Fruit fly (Drosophila melanogaster) whole organism, embryonic: Measurements from ENCODE around the gene CG10195.
A peak's percentile ranks its signal among the peaks of the same experiment; 100 is the strongest.

Source experiments
- ATbp ChIP-seq: fragments of 200-800 bp; sonication (Bioruptor generic); optimal IDR thresholded peaks from 2 replicates; lab custom pipeline; 2017; ENCODE audit warnings: missing biosample characterization, mild to moderate bottlenecking, missing genetic modification characterization, missing genetic modification reagents
- CG10979 ChIP-seq: fragments of 200-800 bp; sonication (Bioruptor generic); optimal IDR thresholded peaks from 2 replicates; lab custom pipeline; 2018; ENCODE audit warnings: missing biosample characterization, mild to moderate bottlenecking, missing genetic modification characterization, moderate library complexity
- CG11093 ChIP-seq: fragments of 200-800 bp; sonication (Bioruptor generic); IDR thresholded peaks from 3 replicates; pipeline ENCODE4 v1.3.6; 2022; ENCODE audit warnings: missing biosample characterization, missing genetic modification characterization
- CG11456 ChIP-seq: fragments of 200-800 bp; sonication (Bioruptor generic); IDR thresholded peaks from 3 replicates; pipeline ENCODE4 v1.3.6; 2022; ENCODE audit warnings: missing biosample characterization, missing genetic modification characterization
- CG12391 ChIP-seq: fragments of 200-800 bp; sonication (Bioruptor generic); optimal IDR thresholded peaks from 3 replicates; lab custom pipeline; 2018; ENCODE audit warnings: missing biosample characterization, mild to moderate bottlenecking, missing genetic modification characterization, moderate library complexity
- CG14014 ChIP-seq: fragments of 200-800 bp; sonication (Bioruptor generic); IDR thresholded peaks from 2 replicates; pipeline ENCODE4 v1.3.6; 2022; ENCODE audit warnings: missing biosample characterization, missing genetic modification characterization
- CG14441 ChIP-seq: fragments of 200-800 bp; sonication (Bioruptor generic); IDR thresholded peaks from 2 replicates; pipeline ENCODE4 v1.3.6; 2022; ENCODE audit warnings: missing biosample characterization, missing genetic modification characterization
- CG15269 ChIP-seq: fragments of 200-800 bp; sonication (Bioruptor generic); optimal IDR thresholded peaks from 2 replicates; lab custom pipeline; 2018; ENCODE audit warnings: missing biosample characterization, mild to moderate bottlenecking, missing genetic modification characterization, moderate library complexity
- CG16779 ChIP-seq: fragments of 200-800 bp; sonication (Bioruptor generic); IDR thresholded peaks from 2 replicates; pipeline ENCODE4 v1.3.6; 2022; ENCODE audit warnings: missing biosample characterization, missing genetic modification characterization
- CG17359 ChIP-seq: fragments of 200-800 bp; sonication (Bioruptor generic); optimal IDR thresholded peaks from 3 replicates; lab custom pipeline; 2018; ENCODE audit warnings: missing biosample characterization, mild to moderate bottlenecking, missing genetic modification characterization, moderate library complexity
- CG2712 ChIP-seq: fragments of 200-800 bp; optimal IDR thresholded peaks from 3 replicates; lab custom pipeline; 2019; ENCODE audit warnings: missing biosample characterization, mild to moderate bottlenecking, missing genetic modification characterization, moderate library complexity
- CG31388 ChIP-seq: fragments of 200-800 bp; sonication (Bioruptor generic); optimal IDR thresholded peaks from 2 replicates; lab custom pipeline; 2016; ENCODE audit warnings: missing biosample characterization, missing genetic modification characterization
- CG6791 ChIP-seq: fragments of 200-800 bp; sonication (Bioruptor generic); IDR thresholded peaks from 3 replicates; pipeline ENCODE4 v1.3.6; 2022; ENCODE audit warnings: missing biosample characterization, missing genetic modification characterization; ENCODE audit not compliant: partially characterized antibody
- CG7786 ChIP-seq: fragments of 200-800 bp; sonication (Bioruptor generic); optimal IDR thresholded peaks from 2 replicates; lab custom pipeline; 2016; ENCODE audit warnings: missing biosample characterization, missing genetic modification characterization
- CG7839 ChIP-seq: fragments of 200-800 bp; sonication (Bioruptor generic); optimal IDR thresholded peaks from 3 replicates; lab custom pipeline; 2018; ENCODE audit warnings: missing biosample characterization, mild to moderate bottlenecking, missing genetic modification characterization, moderate library complexity
- CkIIα-i1 ChIP-seq: fragments of 200-800 bp; sonication (Bioruptor generic); IDR thresholded peaks from 2 replicates; pipeline ENCODE4 v1.3.6; 2022; ENCODE audit warnings: missing biosample characterization, missing genetic modification characterization
- CoRest ChIP-seq: fragments of 200-800 bp; sonication (Bioruptor generic); optimal IDR thresholded peaks from 3 replicates; lab custom pipeline; 2018; ENCODE audit warnings: missing biosample characterization, mild to moderate bottlenecking, missing genetic modification characterization, moderate library complexity
- Dbx ChIP-seq: fragments of 200-800 bp; sonication (Bioruptor generic); IDR thresholded peaks from 3 replicates; pipeline ENCODE4 v1.3.6; 2022; ENCODE audit warnings: missing biosample characterization, missing genetic modification characterization
- E2f1 ChIP-seq: fragments of 200-800 bp; sonication (Bioruptor generic); IDR thresholded peaks from 2 replicates; pipeline ENCODE4 v1.3.6; 2022; ENCODE audit warnings: missing biosample characterization, missing genetic modification characterization
- Hmr ChIP-seq: fragments of 200-800 bp; sonication (Bioruptor generic); optimal IDR thresholded peaks from 3 replicates; lab custom pipeline; 2017; ENCODE audit warnings: mild to moderate bottlenecking, missing biosample characterization, missing genetic modification reagents, missing genetic modification characterization
- Hsf ChIP-seq: fragments of 200-800 bp; sonication (Bioruptor generic); optimal IDR thresholded peaks from 3 replicates; lab custom pipeline; 2016; ENCODE audit warnings: missing biosample characterization, missing genetic modification characterization
- Lhr ChIP-seq: fragments of 200-800 bp; sonication (Bioruptor generic); optimal IDR thresholded peaks from 3 replicates; lab custom pipeline; 2017; ENCODE audit warnings: mild to moderate bottlenecking, missing biosample characterization, missing genetic modification reagents, missing genetic modification characterization
- MBD-R2 ChIP-seq: fragments of 200-800 bp; sonication (Bioruptor generic); IDR thresholded peaks from 2 replicates; pipeline ENCODE4 v1.3.6; 2022; ENCODE audit warnings: missing biosample characterization, missing genetic modification characterization
- Ptx1 ChIP-seq: fragments of 200-800 bp; sonication (Bioruptor generic); IDR thresholded peaks from 2 replicates; pipeline ENCODE4 v1.3.6; 2022; ENCODE audit warnings: missing biosample characterization, missing genetic modification characterization
- Rfx ChIP-seq: fragments of 200-800 bp; sonication (Bioruptor generic); IDR thresholded peaks from 2 replicates; pipeline ENCODE4 v1.3.6; 2022; ENCODE audit warnings: missing biosample characterization, missing genetic modification characterization
- Scr ChIP-seq: fragments of 200-800 bp; sonication (Bioruptor generic); IDR thresholded peaks from 2 replicates; pipeline ENCODE4 v1.3.6; 2022; ENCODE audit warnings: missing biosample characterization, missing genetic modification characterization; ENCODE audit not compliant: partially characterized antibody
- Six4 ChIP-seq: fragments of 200-800 bp; sonication (Bioruptor generic); optimal IDR thresholded peaks from 2 replicates; lab custom pipeline; 2016; ENCODE audit warnings: missing biosample characterization, missing genetic modification characterization
- Tbp ChIP-seq: fragments of >200 bp; optimal IDR thresholded peaks from 2 replicates; lab custom pipeline; 2018; ENCODE audit warnings: missing biosample characterization, missing genetic modification characterization
- Trl ChIP-seq, 3 experiments: fragments of >200 bp in 2 of 3; fragments of 200-800 bp in 1 of 3; sonication (Bioruptor generic) in 1 of 3; optimal IDR thresholded peaks; 2 replicates in 1 of 3; 3 replicates in 2 of 3; lab custom pipeline; 2016 to 2017; ENCODE audit warnings: missing biosample characterization in 1 of 3, missing genetic modification characterization in 1 of 3
- bsh ChIP-seq, 2 experiments: fragments of 200-800 bp; sonication (Bioruptor generic); optimal IDR thresholded peaks; 2 replicates each; lab custom pipeline; 2017 to 2018; ENCODE audit warnings: mild to moderate bottlenecking in 2 of 2, missing biosample characterization in 2 of 2, missing genetic modification characterization in 2 of 2, moderate library complexity in 1 of 2
- cg ChIP-seq: fragments of 200-800 bp; sonication (Bioruptor generic); optimal IDR thresholded peaks from 3 replicates; lab custom pipeline; 2019; ENCODE audit warnings: missing biosample characterization, mild to moderate bottlenecking, missing genetic modification characterization, moderate library complexity
- crc ChIP-seq: fragments of 200-800 bp; sonication (Bioruptor generic); optimal IDR thresholded peaks from 2 replicates; lab custom pipeline; 2016; ENCODE audit warnings: missing biosample characterization, missing genetic modification characterization
- dan ChIP-seq: fragments of 200-800 bp; sonication (Bioruptor generic); IDR thresholded peaks from 2 replicates; pipeline ENCODE4 v1.3.6; 2022; ENCODE audit warnings: missing biosample characterization, missing genetic modification characterization
- dysf ChIP-seq: fragments of 200-800 bp; sonication (Bioruptor generic); IDR thresholded peaks from 3 replicates; pipeline ENCODE4 v1.3.6; 2022; ENCODE audit warnings: missing biosample characterization, missing genetic modification characterization
- exex ChIP-seq: fragments of 200-800 bp; sonication (Bioruptor generic); optimal IDR thresholded peaks from 4 replicates; lab custom pipeline; 2018; ENCODE audit warnings: missing biosample characterization, mild to moderate bottlenecking, missing genetic modification characterization, moderate library complexity
- gcm2 ChIP-seq: fragments of 200-800 bp; sonication (Bioruptor generic); optimal IDR thresholded peaks from 2 replicates; lab custom pipeline; 2016; ENCODE audit warnings: missing biosample characterization, missing genetic modification characterization
- grau ChIP-seq: fragments of 200-800 bp; optimal IDR thresholded peaks from 3 replicates; lab custom pipeline; 2019; ENCODE audit warnings: missing biosample characterization, mild to moderate bottlenecking, missing genetic modification characterization, moderate library complexity
- hkb ChIP-seq, 2 experiments: fragments of 200-800 bp in 1 of 2; fragments of >200 bp in 1 of 2; sonication (Bioruptor generic) in 1 of 2; IDR thresholded peaks in 1 of 2; optimal IDR thresholded peaks in 1 of 2; 2 replicates each; pipeline versions ENCODE4 v1.3.6 to Lab custom; 2017 to 2022; ENCODE audit warnings: missing biosample characterization in 1 of 2, missing genetic modification characterization in 1 of 2
- nerfin-1 ChIP-seq: fragments of 200-800 bp; sonication (Bioruptor generic); optimal IDR thresholded peaks from 3 replicates; lab custom pipeline; 2019; ENCODE audit warnings: missing biosample characterization, mild to moderate bottlenecking, missing genetic modification characterization, moderate library complexity
- nerfin-2 ChIP-seq: fragments of 200-800 bp; sonication (Bioruptor generic); IDR thresholded peaks from 2 replicates; pipeline ENCODE4 v1.3.6; 2022; ENCODE audit warnings: missing biosample characterization, missing genetic modification characterization; ENCODE audit not compliant: partially characterized antibody
- pan ChIP-seq, 4 experiments: fragments of >200 bp in 3 of 4; fragments of 200-800 bp in 1 of 4; sonication (Bioruptor generic) in 1 of 4; optimal IDR thresholded peaks in 3 of 4; IDR thresholded peaks in 1 of 4; 2 replicates each; pipeline versions ENCODE4 v1.3.6 to Lab custom; 2017 to 2022; ENCODE audit warnings: missing biosample characterization in 2 of 4, missing genetic modification characterization in 2 of 4, mixed read lengths in 1 of 4
- pb ChIP-seq: fragments of 200-800 bp; sonication (Bioruptor generic); optimal IDR thresholded peaks from 3 replicates; lab custom pipeline; 2016; ENCODE audit warnings: missing biosample characterization, missing genetic modification characterization
- sim ChIP-seq: fragments of 200-800 bp; sonication (Bioruptor generic); IDR thresholded peaks from 2 replicates; pipeline ENCODE4 v1.3.6; 2022; ENCODE audit warnings: missing biosample characterization, missing genetic modification characterization
- sisA ChIP-seq: fragments of 200-800 bp; sonication (Bioruptor generic); IDR thresholded peaks from 2 replicates; pipeline ENCODE4 v1.3.6; 2022; ENCODE audit warnings: missing biosample characterization, missing genetic modification characterization
- sob ChIP-seq: fragments of 200-800 bp; sonication (Bioruptor generic); IDR thresholded peaks from 2 replicates; pipeline ENCODE4 v1.3.6; 2022; ENCODE audit warnings: missing biosample characterization, missing genetic modification characterization
- unpg ChIP-seq: fragments of 200-800 bp; sonication (Bioruptor generic); optimal IDR thresholded peaks from 3 replicates; lab custom pipeline; 2018; ENCODE audit warnings: missing biosample characterization, mild to moderate bottlenecking, missing genetic modification characterization, moderate library complexity

Gene CG10195

dm6 chr2L:19452535-19453317 lies 31.8 kb downstream of the CG10195 start (continued):
- TF ChIP-seq Dbx (GFP tag; lab: Robert Waterston, UW) (peak; percentile 36; the same call in 1 of the 3 replicates), CG11456 (0 out of 3 replicates have a peak, but pooled peaks have one; percentile 22), Rfx (GFP tag; lab: Robert Waterston, UW) (peak; percentile 49), CG31388 (GFP tag; lab: Kevin White, UChicago) (no peak), crc (GFP tag; lab: Kevin White, UChicago) (no peak), CG17359 (tag; lab: Kevin White, UChicago) (peak; percentile 41), ATbp (GFP tag; lab: Kevin White, UChicago) (no peak), exex (tag; lab: Kevin White, UChicago) (no peak), Lhr (GFP tag; lab: Kevin White, UChicago) (no peak), CG14014 (GFP tag; lab: Robert Waterston, UW) (0 out of 2 replicates have a peak, but pooled peaks have one; percentile 42), cg (GFP tag; lab: Kevin White, UChicago) (peak; percentile 85), CG2712 (tag; lab: Kevin White, UChicago) (no peak), Trl (optimal IDR thresholded peaks at IDR 0.05; lab: Kevin White, UChicago) (no peak), Trl (GFP tag; optimal IDR thresholded peaks at IDR 0.05; lab: Kevin White, UChicago) (peak; percentile 23), Tbp (GFP tag; lab: Kevin White, UChicago) (no peak), sim (GFP tag; lab: Robert Waterston, UW) (no peak), CG16779 (GFP tag; lab: Robert Waterston, UW) (0 out of 2 replicates have a peak, but pooled peaks have one; percentile 3), Hmr (GFP tag; lab: Kevin White, UChicago) (no peak), unpg (GFP tag; lab: Kevin White, UChicago) (peak; percentile 23), sob (GFP tag; lab: Robert Waterston, UW) (0 out of 2 replicates have a peak, but pooled peaks have one; percentile 29), E2f1 (GFP tag; lab: Robert Waterston, UW) (0 out of 2 replicates have a peak, but pooled peaks have one; percentile 33), pb (GFP tag; lab: Kevin White, UChicago) (no peak), Six4 (peak; percentile 27), CoRest (tag; lab: Kevin White, UChicago) (peak; percentile 1), hkb (optimal IDR thresholded peaks at IDR 0.05; lab: Kevin White, UChicago) (no peak), hkb (GFP tag; IDR thresholded peaks at IDR 0.05; lab: Robert Waterston, UW) (peak; percentile 24; the same call in 1 of the 2 replicates), CG15269 (peak; percentile 31), MBD-R2 (peak; percentile 63), CG6791 (peak; percentile 40; the same call in 1 of the 3 replicates), nerfin-2 (GFP tag; lab: Robert Waterston, UW) (no peak), bsh (GFP tag; optimal IDR thresholded peaks at IDR 0.05; lab: Kevin White, UChicago) (peak in 1 of 2 experiments; percentile 13), CG11093 (GFP tag; lab: Robert Waterston, UW) (0 out of 3 replicates have a peak, but pooled peaks have one; percentile 35), sisA (GFP tag; lab: Robert Waterston, UW) (peak; percentile 56), Hsf (peak; percentile 34), Scr (GFP tag; lab: Robert Waterston, UW) (no peak; the same call in 1 of the 2 replicates), CG7839 (tag; lab: Kevin White, UChicago) (peak; percentile 32), CG12391 (peak; percentile 16), gcm2 (GFP tag; lab: Kevin White, UChicago) (no peak), pan (optimal IDR thresholded peaks at IDR 0.05; lab: Kevin White, UChicago) (no peak), pan (GFP tag; optimal IDR thresholded peaks at IDR 0.05 in 1 of 2, IDR thresholded peaks at IDR 0.05 in 1 of 2) (peak in 1 of 2 experiments; percentile 26), CkIIα-i1 (GFP tag; lab: Robert Waterston, UW) (no peak), CG10979 (tag; lab: Kevin White, UChicago) (peak; percentile 13), CG7786 (GFP tag; lab: Kevin White, UChicago) (no peak), grau (tag; lab: Kevin White, UChicago) (peak; percentile 82), dysf (GFP tag; lab: Robert Waterston, UW) (peak; percentile 54; the same call in 2 of the 3 replicates), Ptx1 (GFP tag; lab: Robert Waterston, UW) (peak; percentile 42; the same call in 1 of the 2 replicates), nerfin-1 (peak; percentile 97), CG14441 (GFP tag; lab: Robert Waterston, UW) (peak; percentile 56), dan (GFP tag; lab: Robert Waterston, UW) (no peak)
